Fruit fly (Drosophila melanogaster): ENCODE data around the gene zormin.

zormin gene

DNA sequence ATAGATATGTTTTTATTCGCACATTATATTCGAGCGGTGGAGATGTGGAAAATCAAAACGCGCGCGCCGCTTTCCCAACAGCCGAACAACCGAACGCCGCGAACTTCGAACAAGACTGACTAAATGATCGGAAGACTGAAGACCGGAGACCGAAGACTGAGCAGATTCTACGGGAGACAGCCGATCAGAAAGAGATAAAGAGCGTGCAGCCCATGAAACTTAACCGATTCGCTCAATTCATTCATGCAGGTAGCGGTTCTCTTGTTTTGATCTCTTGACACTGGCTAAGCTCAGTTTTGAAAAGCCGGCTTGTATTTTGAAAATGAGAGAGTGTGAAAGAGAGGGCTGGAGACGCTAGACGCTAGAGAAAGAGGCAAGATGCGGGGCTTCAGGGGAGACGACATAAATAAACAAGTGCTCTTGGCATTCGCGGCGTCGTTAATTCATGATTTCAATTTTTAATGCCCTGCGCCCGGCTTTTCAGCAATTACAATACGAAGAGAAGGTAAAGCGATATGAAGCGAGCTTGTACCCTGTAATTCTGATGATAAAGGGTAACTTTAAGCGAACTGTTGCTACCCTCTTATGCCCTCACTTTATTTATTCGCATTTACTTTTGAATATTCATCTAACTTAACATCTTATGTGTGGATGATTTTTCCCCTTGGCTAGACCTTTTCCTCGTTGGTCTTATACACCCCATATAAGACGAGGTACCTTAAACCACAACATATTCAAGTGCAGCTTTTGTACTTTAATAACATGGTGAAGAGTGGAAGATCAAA lies at the start of gene zormin:
Gene zormin (minus strand): TSS at position 113 of the 785 bp plus-strand sequence.
- no peak for TF ChIP-seq insv (optimal IDR thresholded peaks at IDR 0.05)
- TF ChIP-seq h (optimal IDR thresholded peaks at IDR 0.05) = no peak
- TF ChIP-seq Myc (optimal IDR thresholded peaks at IDR 0.05) = no peak
- TF ChIP-seq ttk (optimal IDR thresholded peaks at IDR 0.05) = no peak
- no peak for TF ChIP-seq psq (optimal IDR thresholded peaks at IDR 0.05)
- TF ChIP-seq Sin3A (optimal IDR thresholded peaks at IDR 0.05) = no peak

dm6 chr3L:2196713-2197112 lies 45.2 kb upstream of the zormin start, which contains the start of gene CG8960:
CG8960 (plus strand) TSS chr3L:2197013.
- no peak for TF ChIP-seq h (optimal IDR thresholded peaks at IDR 0.05)
- no peak for TF ChIP-seq Sin3A (optimal IDR thresholded peaks at IDR 0.05)
- no peak for TF ChIP-seq insv (optimal IDR thresholded peaks at IDR 0.05)
- no peak for TF ChIP-seq ttk (optimal IDR thresholded peaks at IDR 0.05)
- TF ChIP-seq Myc (optimal IDR thresholded peaks at IDR 0.05) = no peak
- TF ChIP-seq psq (optimal IDR thresholded peaks at IDR 0.05) = no peak

dm6 chr3L:2191994-2192450 lies 40.5 kb upstream of the zormin start, which contains the start of gene CG5707:
CG5707 (minus strand) TSS chr3L:2192221.
- TF ChIP-seq h (optimal IDR thresholded peaks at IDR 0.05) = no peak
- no peak for TF ChIP-seq insv (optimal IDR thresholded peaks at IDR 0.05)
- TF ChIP-seq Myc (optimal IDR thresholded peaks at IDR 0.05) = no peak
- no peak for TF ChIP-seq Sin3A (optimal IDR thresholded peaks at IDR 0.05)
- no peak for TF ChIP-seq psq (optimal IDR thresholded peaks at IDR 0.05)
- no peak for TF ChIP-seq ttk (optimal IDR thresholded peaks at IDR 0.05)

DNA sequence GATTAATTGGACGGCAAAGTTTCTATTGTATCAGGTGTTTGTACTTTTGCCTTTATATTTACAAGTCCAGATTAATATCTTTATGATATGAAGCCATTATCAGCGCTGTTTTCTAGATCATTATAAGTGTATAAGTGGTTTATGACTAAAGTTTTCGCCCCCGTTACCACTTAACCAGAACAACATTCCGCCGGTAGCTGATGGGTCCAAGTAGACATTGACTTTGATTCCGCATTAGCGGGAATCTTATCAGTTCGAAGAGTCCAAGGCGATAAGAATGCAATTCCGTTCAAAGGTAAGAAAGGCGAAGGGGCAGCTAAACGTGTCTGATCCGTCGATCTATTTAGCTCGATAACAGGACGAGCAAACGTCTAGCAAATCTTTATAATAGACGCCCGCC lies 40.0 kb upstream of the zormin start:
- TF ChIP-seq Sin3A (optimal IDR thresholded peaks at IDR 0.05) (no peak), ttk (optimal IDR thresholded peaks at IDR 0.05) (no peak), h (optimal IDR thresholded peaks at IDR 0.05) (no peak), insv (optimal IDR thresholded peaks at IDR 0.05) (no peak), Myc (optimal IDR thresholded peaks at IDR 0.05) (no peak), psq (optimal IDR thresholded peaks at IDR 0.05) (no peak)

DNA sequence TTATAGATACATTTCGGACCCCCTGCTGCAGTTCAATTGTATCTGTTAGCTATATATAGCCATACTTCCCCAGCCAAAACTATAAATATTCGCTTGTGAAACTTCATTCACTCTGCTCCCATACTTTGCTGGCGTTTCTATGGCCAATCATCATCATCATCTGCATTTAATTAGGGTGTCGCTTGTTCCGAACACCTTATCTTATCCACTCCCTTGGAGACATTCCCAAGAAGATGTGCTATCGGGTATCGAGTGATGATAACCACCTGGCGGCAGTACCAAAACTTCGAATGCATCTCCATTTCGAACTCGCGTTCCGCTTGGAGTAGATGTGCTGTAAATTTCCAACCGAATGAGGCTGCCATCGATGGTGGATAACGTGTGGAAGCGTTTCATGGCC lies 34.1 kb upstream of the zormin start, which contains the start of gene CG13810:
Gene CG13810 (plus strand): TSS at position 301 of the 400 bp plus-strand sequence.
- no peak for TF ChIP-seq insv (optimal IDR thresholded peaks at IDR 0.05)
- TF ChIP-seq Sin3A (optimal IDR thresholded peaks at IDR 0.05) = no peak
- no peak for TF ChIP-seq h (optimal IDR thresholded peaks at IDR 0.05)
- no peak for TF ChIP-seq Myc (optimal IDR thresholded peaks at IDR 0.05)
- no peak for TF ChIP-seq psq (optimal IDR thresholded peaks at IDR 0.05)
- no peak for TF ChIP-seq ttk (optimal IDR thresholded peaks at IDR 0.05)

- TF ChIP-seq Sin3A (optimal IDR thresholded peaks at IDR 0.05) (no peak), ttk (optimal IDR thresholded peaks at IDR 0.05) (no peak), insv (optimal IDR thresholded peaks at IDR 0.05) (no peak), Myc (optimal IDR thresholded peaks at IDR 0.05) (no peak), psq (optimal IDR thresholded peaks at IDR 0.05) (no peak), h (optimal IDR thresholded peaks at IDR 0.05) (no peak)
Measured at dm6 chr3L:2174232-2174631, 22.7 kb upstream of the zormin start, which contains the start of gene CG15820. CG15820 (minus strand) TSS chr3L:2174332.

dm6 chr3L:2170885-2171526 lies 19.5 kb upstream of the zormin start, which contains the start of gene CG5704:
CG5704 (minus strand) TSS chr3L:2170971.
- TF ChIP-seq psq (optimal IDR thresholded peaks at IDR 0.05) (no peak), Myc (optimal IDR thresholded peaks at IDR 0.05) (no peak)

dm6 chr3L:2168954-2169353 lies 17.5 kb upstream of the zormin start, which contains the start of gene CG15879:
CG15879 (minus strand) TSS chr3L:2169108.
- TF ChIP-seq ttk (optimal IDR thresholded peaks at IDR 0.05) (no peak), psq (optimal IDR thresholded peaks at IDR 0.05) (no peak), h (optimal IDR thresholded peaks at IDR 0.05) (no peak), Myc (optimal IDR thresholded peaks at IDR 0.05) (no peak), insv (optimal IDR thresholded peaks at IDR 0.05) (no peak), Sin3A (optimal IDR thresholded peaks at IDR 0.05) (no peak)

dm6 chr3L:2166776-2167175 lies 15.3 kb upstream of the zormin start:
- TF ChIP-seq insv (optimal IDR thresholded peaks at IDR 0.05) (no peak), h (optimal IDR thresholded peaks at IDR 0.05) (no peak), Myc (optimal IDR thresholded peaks at IDR 0.05) (no peak)

dm6 chr3L:2164805-2165204 lies 13.3 kb upstream of the zormin start:
- no peak for TF ChIP-seq psq (optimal IDR thresholded peaks at IDR 0.05)
- no peak for TF ChIP-seq h (optimal IDR thresholded peaks at IDR 0.05)
- no peak for TF ChIP-seq insv (optimal IDR thresholded peaks at IDR 0.05)
- no peak for TF ChIP-seq ttk (optimal IDR thresholded peaks at IDR 0.05)
- TF ChIP-seq Myc (optimal IDR thresholded peaks at IDR 0.05) = no peak
- no peak for TF ChIP-seq Sin3A (optimal IDR thresholded peaks at IDR 0.05)

dm6 chr3L:2164031-2164537 lies 12.6 kb upstream of the zormin start:
- TF ChIP-seq h (optimal IDR thresholded peaks at IDR 0.05) (no peak), insv (optimal IDR thresholded peaks at IDR 0.05) (no peak), Myc (optimal IDR thresholded peaks at IDR 0.05) (no peak), Sin3A (optimal IDR thresholded peaks at IDR 0.05) (no peak), psq (optimal IDR thresholded peaks at IDR 0.05) (no peak), ttk (optimal IDR thresholded peaks at IDR 0.05) (no peak)

DNA sequence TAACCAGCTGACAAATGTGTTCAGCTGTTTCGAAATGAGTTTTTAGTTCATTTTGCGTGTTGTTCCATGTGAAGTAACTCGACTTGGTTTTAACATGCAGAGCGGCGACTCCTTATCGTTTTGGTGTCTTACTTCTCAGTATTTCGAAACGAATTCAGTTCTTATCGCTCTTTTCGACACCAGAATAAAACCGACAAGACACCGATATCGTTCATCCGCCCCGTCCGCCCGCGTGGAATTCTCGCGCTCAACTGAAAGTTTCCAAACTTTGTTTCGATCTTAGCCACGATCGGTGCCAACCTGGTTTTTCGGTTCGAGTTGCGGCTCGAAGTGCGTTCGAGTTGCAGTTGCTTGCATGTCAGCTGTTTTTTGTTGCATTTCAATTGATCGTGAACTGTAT lies 12.1 kb upstream of the zormin start, which contains the start of gene CG15822:
Gene CG15822 (minus strand): TSS at position 256 of the 400 bp plus-strand sequence.
- TF ChIP-seq h (optimal IDR thresholded peaks at IDR 0.05) (no peak), Sin3A (optimal IDR thresholded peaks at IDR 0.05) (no peak), Myc (optimal IDR thresholded peaks at IDR 0.05) (no peak), ttk (optimal IDR thresholded peaks at IDR 0.05) (no peak), psq (optimal IDR thresholded peaks at IDR 0.05) (no peak), insv (optimal IDR thresholded peaks at IDR 0.05) (no peak)
